Worm (Caenorhabditis elegans) whole organism, L1 larva: ENCODE data around the gene F26G1.10.

Experiments
- ama-1 ChIP-seq: fragments of 150-350 bp; optimal IDR thresholded peaks from 2 replicates; lab custom pipeline; 2014
- egl-27 ChIP-seq, 2 experiments: fragments of 150-350 bp in 1 of 2; sonication (generic microtip); optimal IDR thresholded peaks; 3 replicates each; lab custom pipeline; 2017 to 2018; ENCODE audit warnings: missing biosample characterization in 2 of 2, missing genetic modification characterization in 2 of 2, missing genetic modification reagents in 2 of 2
- hlh-4 ChIP-seq: sonication (generic microtip); optimal IDR thresholded peaks from 2 replicates; lab custom pipeline; 2016; ENCODE audit warnings: mild to moderate bottlenecking, missing genetic modification characterization, missing compliant biosample characterization
- lin-13 ChIP-seq: fragments of 150-350 bp; optimal IDR thresholded peaks from 2 replicates; lab custom pipeline; 2014; ENCODE audit warnings: missing biosample characterization, missing genetic modification reagents, missing genetic modification characterization
- lin-15B ChIP-seq: fragments of 150-350 bp; sonication (generic microtip); optimal IDR thresholded peaks from 3 replicates; lab custom pipeline; 2014; ENCODE audit warnings: missing biosample characterization, missing genetic modification characterization
- lin-39 ChIP-seq: fragments of 150-350 bp; optimal IDR thresholded peaks from 2 replicates; lab custom pipeline; 2014; ENCODE audit warnings: missing biosample characterization, missing genetic modification reagents, missing genetic modification characterization
- nhr-11 ChIP-seq: fragments of 150-350 bp; optimal IDR thresholded peaks from 2 replicates; lab custom pipeline; 2014; ENCODE audit warnings: missing biosample characterization, missing genetic modification characterization
- nhr-12 ChIP-seq: sonication (generic microtip); optimal IDR thresholded peaks from 2 replicates; lab custom pipeline; 2017; ENCODE audit warnings: missing biosample characterization, missing genetic modification characterization
- nhr-237 ChIP-seq: fragments of 150-350 bp; optimal IDR thresholded peaks from 2 replicates; lab custom pipeline; 2014; ENCODE audit warnings: missing biosample characterization, missing genetic modification characterization
- nhr-28 ChIP-seq: fragments of 150-350 bp; optimal IDR thresholded peaks from 2 replicates; lab custom pipeline; 2014; ENCODE audit warnings: missing biosample characterization, missing genetic modification characterization
- nhr-77 ChIP-seq: fragments of 150-350 bp; optimal IDR thresholded peaks from 2 replicates; lab custom pipeline; 2014; ENCODE audit warnings: missing biosample characterization, missing genetic modification characterization
- nhr-84 ChIP-seq: sonication (generic microtip); optimal IDR thresholded peaks from 2 replicates; lab custom pipeline; 2017; ENCODE audit warnings: missing biosample characterization, missing genetic modification characterization
- pax-3 ChIP-seq: fragments of 200-800 bp; sonication (Bioruptor generic); optimal IDR thresholded peaks from 2 replicates; lab custom pipeline; 2018; ENCODE audit warnings: mild to moderate bottlenecking, missing genetic modification characterization, moderate library complexity, missing compliant biosample characterization
- ztf-11 ChIP-seq, 2 experiments: sonication (generic microtip); optimal IDR thresholded peaks; 2 replicates each; lab custom pipeline; 2016 to 2017; ENCODE audit warnings: missing genetic modification characterization in 2 of 2, missing biosample characterization in 1 of 2, missing compliant biosample characterization in 1 of 2

- TF ChIP-seq ama-1 (lab: Kevin White, UChicago) (no peak), lin-39 (tag; lab: Kevin White, UChicago) (no peak), hlh-4 (tag; lab: Kevin White, UChicago) (no peak), nhr-12 (tag; lab: Kevin White, UChicago) (no peak), nhr-84 (tag; lab: Kevin White, UChicago) (no peak), nhr-28 (tag; lab: Kevin White, UChicago) (no peak), nhr-237 (tag; lab: Kevin White, UChicago) (no peak), nhr-11 (tag; lab: Kevin White, UChicago) (no peak), pax-3 (tag; lab: Kevin White, UChicago) (no peak), lin-13 (GFP tag; lab: Kevin White, UChicago) (no peak), ztf-11 (tag; optimal IDR thresholded peaks at IDR 0.05; lab: Kevin White, UChicago) (no peak), egl-27 (tag; optimal IDR thresholded peaks at IDR 0.05; lab: Kevin White, UChicago) (no peak), nhr-77 (tag; lab: Kevin White, UChicago) (no peak), lin-15B (tag; lab: Kevin White, UChicago) (no peak)
These were observed 4.3 kb upstream of the F26G1.10 start for ce11 chrII:4769886-4770285.
